Worm (Caenorhabditis elegans) whole organism, midembryonic: Measurements from ENCODE around the gene emb-1.

Experiments
- T22C8.4 ChIP-seq: fragments of 200-800 bp; sonication (Bioruptor generic); IDR thresholded peaks from 2 replicates; pipeline ENCODE4 v1.3.6; 2022; ENCODE audit warnings: missing genetic modification characterization, missing compliant biosample characterization
- cog-1 ChIP-seq: sonication (generic microtip); optimal IDR thresholded peaks from 2 replicates; lab custom pipeline; 2016; ENCODE audit warnings: missing genetic modification characterization, missing compliant biosample characterization
- flt-1 ChIP-seq: fragments of 200-800 bp; sonication (Bioruptor generic); IDR thresholded peaks from 2 replicates; pipeline ENCODE4 v1.3.6; 2022; ENCODE audit warnings: missing genetic modification characterization, missing compliant biosample characterization
- klf-2 ChIP-seq: fragments of 200-800 bp; sonication (Bioruptor generic); conservative IDR thresholded peaks from 2 replicates; pipeline ENCODE4 v1.3.6; 2022; ENCODE audit warnings: missing genetic modification reagents, missing genetic modification characterization, missing compliant biosample characterization
- med-1 ChIP-seq: sonication (generic microtip); optimal IDR thresholded peaks from 2 replicates; lab custom pipeline; 2017; ENCODE audit warnings: missing genetic modification characterization, mild to moderate bottlenecking, missing compliant biosample characterization, antibody characterized with exemption, missing genetic modification reagents; ENCODE audit not compliant: insufficient read depth
- ref-1 ChIP-seq: fragments of 200-800 bp; sonication (Bioruptor generic); conservative IDR thresholded peaks from 2 replicates; pipeline ENCODE4 v1.3.6; 2022; ENCODE audit warnings: missing genetic modification reagents, missing genetic modification characterization, missing compliant biosample characterization
- tab-1 ChIP-seq: fragments of 200-800 bp; sonication (Bioruptor generic); IDR thresholded peaks from 2 replicates; pipeline ENCODE4 v1.3.6; 2022; ENCODE audit warnings: missing genetic modification characterization, missing compliant biosample characterization
- ztf-23 ChIP-seq: fragments of 200-800 bp; sonication (Bioruptor generic); IDR thresholded peaks from 2 replicates; pipeline ENCODE4 v1.3.6; 2022; ENCODE audit warnings: missing genetic modification reagents, missing genetic modification characterization, missing compliant biosample characterization
- ztf-29 ChIP-seq: fragments of 200-800 bp; sonication (Bioruptor generic); IDR thresholded peaks from 2 replicates; pipeline ENCODE4 v1.3.6; 2022; ENCODE audit warnings: missing genetic modification reagents, missing genetic modification characterization, missing compliant biosample characterization

The emb-1 gene

DNA sequence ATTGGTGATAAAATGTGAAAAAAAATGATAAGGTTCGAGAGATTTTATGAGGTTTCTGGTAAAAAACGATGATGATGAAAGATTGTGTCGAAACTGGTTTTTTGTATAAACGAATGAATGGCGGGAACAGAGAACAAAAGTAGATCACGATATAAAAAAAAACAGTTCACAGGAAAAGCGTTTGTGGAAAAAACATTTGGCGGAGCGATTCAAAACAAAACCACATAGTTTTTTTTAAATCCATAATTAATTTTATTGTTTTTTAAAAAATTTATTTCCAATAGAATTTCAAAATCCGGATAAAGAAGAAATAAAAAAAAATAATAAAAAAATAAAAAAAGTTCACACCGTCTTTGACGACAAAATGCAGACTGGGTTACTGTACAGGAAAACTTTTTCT is 42.1 kb downstream of the emb-1 start, which contains the start of gene ZC155.4:
ZC155.4 (minus strand) TSS at position 101 of the 400 bp plus-strand sequence.
- TF ChIP-seq ztf-23 (no peak), T22C8.4 (GFP tag; lab: Robert Waterston, UW) (no peak), ztf-29 (GFP tag; lab: Robert Waterston, UW) (no peak), flt-1 (GFP tag; lab: Robert Waterston, UW) (no peak)

DNA sequence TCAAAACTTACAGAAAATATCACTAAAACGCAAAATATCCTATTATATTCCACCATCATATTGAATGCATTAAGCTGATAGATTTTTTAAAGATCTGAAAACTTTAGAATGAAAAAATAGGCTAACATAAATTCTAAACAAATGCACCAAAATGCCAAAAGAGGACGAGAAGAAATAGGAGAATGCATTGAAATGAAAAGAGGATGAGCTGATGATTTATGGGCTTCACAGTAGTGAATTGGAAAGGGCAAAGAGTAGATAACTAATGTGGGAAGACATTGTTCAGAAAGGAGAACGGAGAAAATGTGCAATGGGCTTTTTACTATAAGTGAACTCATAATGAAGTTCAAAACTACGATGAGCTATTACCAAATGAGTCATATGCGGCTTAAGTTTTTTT is 44.3 kb downstream of the emb-1 start, which contains the start of gene cutl-19:
cutl-19 (minus strand) TSS at position 101 of the 400 bp plus-strand sequence.
- no peak for TF ChIP-seq tab-1 (GFP tag; lab: Robert Waterston, UW)
- no peak for TF ChIP-seq cog-1 (tag; lab: Kevin White, UChicago)
- TF ChIP-seq ref-1 = no peak
- no peak for TF ChIP-seq ztf-29 (GFP tag; lab: Robert Waterston, UW)
- TF ChIP-seq ztf-23 = no peak
- no peak for TF ChIP-seq klf-2
- no peak for TF ChIP-seq flt-1 (GFP tag; lab: Robert Waterston, UW)
- no peak for TF ChIP-seq T22C8.4 (GFP tag; lab: Robert Waterston, UW)

DNA sequence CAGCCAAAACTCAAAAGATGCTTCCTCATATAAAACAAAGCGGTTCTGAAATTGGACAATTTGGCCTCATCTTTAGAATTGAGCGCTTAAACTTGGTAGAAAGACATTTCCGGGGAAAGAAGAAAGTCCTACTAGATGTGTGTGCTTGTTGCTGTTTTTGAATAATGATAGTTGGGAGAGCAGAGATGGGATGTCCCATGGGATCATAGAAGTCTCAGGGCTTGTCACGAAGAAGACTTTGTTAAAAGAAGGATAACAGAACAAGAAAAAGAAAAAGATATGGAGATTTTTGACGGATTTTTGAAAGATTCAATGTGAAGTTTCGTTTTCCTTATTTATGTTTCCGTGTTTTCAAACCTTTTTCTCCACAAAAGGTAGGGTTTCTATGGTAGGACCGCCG is 45.4 kb downstream of the emb-1 start, which contains the start of gene ZC155.2:
ZC155.2 (plus strand) TSS at position 301 of the 400 bp plus-strand sequence.
- no peak for TF ChIP-seq T22C8.4 (GFP tag; lab: Robert Waterston, UW)
- TF ChIP-seq klf-2 = no peak
- TF ChIP-seq cog-1 (tag; lab: Kevin White, UChicago) = no peak
- no peak for TF ChIP-seq flt-1 (GFP tag; lab: Robert Waterston, UW)
- TF ChIP-seq ref-1 = no peak
- TF ChIP-seq med-1 (GFP tag; lab: Kevin White, UChicago) = no peak
- no peak for TF ChIP-seq ztf-29 (GFP tag; lab: Robert Waterston, UW)
- TF ChIP-seq ztf-23 = no peak
- TF ChIP-seq tab-1 (GFP tag; lab: Robert Waterston, UW) = no peak

DNA sequence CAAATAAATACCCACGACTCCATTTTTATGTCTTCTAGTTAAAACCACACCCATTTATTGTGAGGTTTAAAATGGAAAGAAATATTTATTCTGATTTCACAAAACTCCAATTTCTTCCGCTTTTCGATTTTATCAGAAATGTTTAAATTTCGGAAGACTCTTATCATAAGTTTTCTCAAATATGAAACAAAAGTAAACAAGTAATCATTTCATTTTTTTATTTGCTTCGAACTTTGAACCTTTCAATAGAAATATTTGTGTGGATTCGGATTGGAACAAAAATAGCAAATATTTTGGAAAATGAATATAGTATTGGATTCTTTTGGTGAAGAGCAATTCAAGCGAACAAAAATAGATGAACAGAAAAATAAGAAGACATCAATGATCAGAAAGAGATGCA is 48.6 kb downstream of the emb-1 start:
- TF ChIP-seq ref-1 (no peak), ztf-23 (no peak), ztf-29 (GFP tag; lab: Robert Waterston, UW) (no peak), flt-1 (GFP tag; lab: Robert Waterston, UW) (no peak), med-1 (GFP tag; lab: Kevin White, UChicago) (no peak), T22C8.4 (GFP tag; lab: Robert Waterston, UW) (no peak)

DNA sequence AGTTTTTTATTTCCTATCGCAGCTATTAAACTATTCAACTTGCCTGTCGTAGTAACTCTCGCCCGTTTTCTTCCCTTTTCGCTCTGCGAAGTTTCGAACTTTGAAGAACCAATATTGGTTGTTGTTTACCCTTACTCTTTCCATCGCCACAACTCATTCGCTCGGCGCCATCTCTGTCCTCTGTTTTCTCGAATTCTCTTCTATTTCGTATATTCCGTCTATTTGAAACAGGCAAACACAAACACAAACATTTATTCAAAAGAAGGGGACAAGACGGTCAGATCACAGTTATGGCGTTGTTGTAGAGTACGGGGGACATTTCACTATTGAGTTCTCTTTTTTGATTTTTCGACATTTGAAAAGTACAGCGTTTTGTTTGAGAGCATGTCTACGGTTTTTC is 49.5 kb downstream of the emb-1 start:
- TF ChIP-seq klf-2 = no peak
- TF ChIP-seq cog-1 (tag; lab: Kevin White, UChicago) = no peak
